Worm (Caenorhabditis elegans) whole organism, mixed stage, embryonic: ENCODE data around the gene jmjd-3.2.

Experiments
- blmp-1 ChIP-seq: fragments of 150-350 bp; optimal IDR thresholded peaks from 2 replicates; lab custom pipeline; 2014; ENCODE audit warnings: missing biosample characterization, missing genetic modification characterization
- ceh-43 ChIP-seq: fragments of 200-800 bp; sonication (Bioruptor generic); optimal IDR thresholded peaks from 2 replicates; lab custom pipeline; 2018; ENCODE audit warnings: mild to moderate bottlenecking, missing genetic modification characterization, moderate library complexity, missing compliant biosample characterization
- elt-1 ChIP-seq: sonication (generic microtip); optimal IDR thresholded peaks from 2 replicates; lab custom pipeline; 2017; ENCODE audit warnings: missing genetic modification characterization, mild to moderate bottlenecking, missing compliant biosample characterization, antibody characterized with exemption, moderate library complexity, borderline replicate concordance; ENCODE audit not compliant: insufficient read depth
- elt-3 ChIP-seq: fragments of 150-350 bp; optimal IDR thresholded peaks from 2 replicates; lab custom pipeline; 2014; ENCODE audit warnings: missing biosample characterization, missing genetic modification characterization
- lsy-2 ChIP-seq: fragments of 150-350 bp; optimal IDR thresholded peaks from 2 replicates; lab custom pipeline; 2014; ENCODE audit warnings: missing biosample characterization, missing genetic modification characterization
- nhr-76 ChIP-seq: sonication (generic microtip); optimal IDR thresholded peaks from 2 replicates; lab custom pipeline; 2017; ENCODE audit warnings: missing biosample characterization, missing genetic modification characterization
- snpc-4 ChIP-seq: fragments of 150-350 bp; optimal IDR thresholded peaks from 2 replicates; lab custom pipeline; 2014; ENCODE audit warnings: missing biosample characterization, missing genetic modification characterization
- sptf-1 ChIP-seq: sonication (generic microtip); optimal IDR thresholded peaks from 2 replicates; lab custom pipeline; 2017; ENCODE audit warnings: mild to moderate bottlenecking, missing genetic modification characterization, moderate library complexity, missing compliant biosample characterization
- ztf-11 ChIP-seq: fragments of 150-350 bp; optimal IDR thresholded peaks from 2 replicates; lab custom pipeline; 2014; ENCODE audit warnings: missing biosample characterization, missing genetic modification characterization

ce11 chrX:14477338-14477737, 29.3 kb downstream of the jmjd-3.2 start:
- TF ChIP-seq ceh-43 (no peak), sptf-1 (tag; lab: Kevin White, UChicago) (no peak), snpc-4 (tag; lab: Kevin White, UChicago) (no peak), nhr-76 (tag; lab: Kevin White, UChicago) (no peak), elt-3 (tag; lab: Kevin White, UChicago) (no peak), blmp-1 (tag; lab: Kevin White, UChicago) (no peak), ztf-11 (no peak), elt-1 (tag; lab: Kevin White, UChicago) (no peak), lsy-2 (tag; lab: Kevin White, UChicago) (no peak)
